Worm (Caenorhabditis elegans) whole organism, midembryonic: ENCODE data around the gene cnc-2.

Experiments used
- cog-1 ChIP-seq: sonication (generic microtip); optimal IDR thresholded peaks from 2 replicates; lab custom pipeline; 2016; ENCODE audit warnings: missing genetic modification characterization, missing compliant biosample characterization
- flt-1 ChIP-seq: fragments of 200-800 bp; sonication (Bioruptor generic); IDR thresholded peaks from 2 replicates; pipeline ENCODE4 v1.3.6; 2022; ENCODE audit warnings: missing genetic modification characterization, missing compliant biosample characterization
- med-1 ChIP-seq: sonication (generic microtip); optimal IDR thresholded peaks from 2 replicates; lab custom pipeline; 2017; ENCODE audit warnings: missing genetic modification characterization, mild to moderate bottlenecking, missing compliant biosample characterization, antibody characterized with exemption, missing genetic modification reagents; ENCODE audit not compliant: insufficient read depth
- ref-1 ChIP-seq: fragments of 200-800 bp; sonication (Bioruptor generic); conservative IDR thresholded peaks from 2 replicates; pipeline ENCODE4 v1.3.6; 2022; ENCODE audit warnings: missing genetic modification reagents, missing genetic modification characterization, missing compliant biosample characterization
- tab-1 ChIP-seq: fragments of 200-800 bp; sonication (Bioruptor generic); IDR thresholded peaks from 2 replicates; pipeline ENCODE4 v1.3.6; 2022; ENCODE audit warnings: missing genetic modification characterization, missing compliant biosample characterization
- ztf-23 ChIP-seq: fragments of 200-800 bp; sonication (Bioruptor generic); IDR thresholded peaks from 2 replicates; pipeline ENCODE4 v1.3.6; 2022; ENCODE audit warnings: missing genetic modification reagents, missing genetic modification characterization, missing compliant biosample characterization
- ztf-29 ChIP-seq: fragments of 200-800 bp; sonication (Bioruptor generic); IDR thresholded peaks from 2 replicates; pipeline ENCODE4 v1.3.6; 2022; ENCODE audit warnings: missing genetic modification reagents, missing genetic modification characterization, missing compliant biosample characterization

- TF ChIP-seq flt-1 (GFP tag; lab: Robert Waterston, UW) (no peak), cog-1 (tag; lab: Kevin White, UChicago) (no peak), ztf-23 (GFP tag; lab: Robert Waterston, UW) (no peak), ref-1 (GFP tag; lab: Robert Waterston, UW) (no peak), ztf-29 (GFP tag; lab: Robert Waterston, UW) (no peak), tab-1 (GFP tag; lab: Robert Waterston, UW) (no peak), med-1 (GFP tag; lab: Kevin White, UChicago) (no peak)
Measured at ce11 chrV:1451334-1451733, 1.4 kb upstream of the cnc-2 start, which contains the start of gene srj-23.
